Worm (Caenorhabditis elegans): ENCODE measurements around the gene nspb-2.
A peak's percentile ranks its signal among the peaks of the same experiment; 100 is the strongest.

DNA sequence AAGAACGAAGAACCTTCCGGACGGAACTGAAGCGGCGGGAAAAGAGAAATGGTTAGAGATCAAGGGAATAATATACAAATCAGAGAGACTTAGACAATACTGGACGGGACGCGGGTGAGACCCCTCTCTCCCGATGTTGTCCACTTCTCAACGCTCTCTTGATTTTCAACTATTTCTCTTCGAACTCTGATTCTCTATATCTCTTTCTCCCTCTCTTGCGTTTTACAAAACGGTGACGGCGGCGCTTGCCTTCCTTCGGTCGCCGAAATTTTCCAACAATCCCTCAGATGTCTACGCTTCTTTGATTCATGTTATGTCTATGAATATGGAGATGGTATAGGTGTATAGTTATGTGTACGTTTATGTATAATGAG, 14.8 kb upstream of the nspb-2 start:
- no peak for TF ChIP-seq nhr-12 (tag; optimal IDR thresholded peaks at IDR 0.05)
- no peak for TF ChIP-seq Y55F3AM.14 (GFP tag; optimal IDR thresholded peaks at IDR 0.05)
- no peak for TF ChIP-seq ama-1 (optimal IDR thresholded peaks at IDR 0.05)
- TF ChIP-seq ceh-16 (tag; optimal IDR thresholded peaks at IDR 0.05), result no peak
- TF ChIP-seq ZK546.5 (tag; optimal IDR thresholded peaks at IDR 0.05), result no peak
- no peak for TF ChIP-seq aly-2 (tag; optimal IDR thresholded peaks at IDR 0.05)
- TF ChIP-seq lin-13 (GFP tag; optimal IDR thresholded peaks at IDR 0.05), result peak; percentile 24
- TF ChIP-seq nhr-77 (tag; optimal IDR thresholded peaks at IDR 0.05), result no peak
- peak; percentile 22 for TF ChIP-seq unc-55 (GFP tag; optimal IDR thresholded peaks at IDR 0.05)
- no peak for TF ChIP-seq nhr-23 (tag; optimal IDR thresholded peaks at IDR 0.05)
- TF ChIP-seq zag-1 (tag; optimal IDR thresholded peaks at IDR 0.05), result no peak
- TF ChIP-seq elt-3 (tag; optimal IDR thresholded peaks at IDR 0.05), result no peak
- no peak for TF ChIP-seq lin-39 (tag; optimal IDR thresholded peaks at IDR 0.05)
- no peak for TF ChIP-seq elt-1 (tag; optimal IDR thresholded peaks at IDR 0.05)
